Worm (Caenorhabditis elegans) whole organism, young adult: ENCODE results near the gene F46C3.7.

Experiments used
- T07F8.4 ChIP-seq: sonication (generic microtip); optimal IDR thresholded peaks from 2 replicates; lab custom pipeline; 2016; ENCODE audit warnings: mild to moderate bottlenecking, missing genetic modification characterization, moderate library complexity, missing compliant biosample characterization
- attf-3 ChIP-seq: fragments of 200-800 bp; sonication (Bioruptor generic); conservative IDR thresholded peaks from 2 replicates; pipeline ENCODE4 v1.3.6; 2022; ENCODE audit warnings: missing genetic modification reagents, missing genetic modification characterization, missing compliant biosample characterization
- ceh-58 ChIP-seq: fragments of 200-800 bp; sonication (Bioruptor generic); IDR thresholded peaks from 2 replicates; pipeline ENCODE4 v1.3.6; 2022; ENCODE audit warnings: missing genetic modification characterization, missing compliant biosample characterization
- dpl-1 ChIP-seq: fragments of 150-350 bp; optimal IDR thresholded peaks from 2 replicates; lab custom pipeline; 2014; ENCODE audit warnings: missing biosample characterization, missing genetic modification reagents, missing genetic modification characterization
- hlh-26 ChIP-seq: fragments of 200-800 bp; sonication (Bioruptor generic); conservative IDR thresholded peaks from 2 replicates; pipeline ENCODE4 v1.3.6; 2022; ENCODE audit warnings: missing genetic modification reagents, missing genetic modification characterization, missing compliant biosample characterization
- madf-10 ChIP-seq: sonication (generic microtip); optimal IDR thresholded peaks from 2 replicates; lab custom pipeline; 2016; ENCODE audit warnings: mild to moderate bottlenecking, missing genetic modification characterization, missing compliant biosample characterization
- rec-8 ChIP-seq, 2 experiments: sonication (generic microtip); optimal IDR thresholded peaks; 2 replicates each; lab custom pipeline; 2016; ENCODE audit warnings: mild to moderate bottlenecking in 2 of 2, missing genetic modification characterization in 2 of 2, missing genetic modification reagents in 2 of 2, missing genotype in 2 of 2, missing biosample characterization in 1 of 2, missing compliant biosample characterization in 1 of 2, moderate library complexity in 1 of 2
- snpc-4 ChIP-seq, 5 experiments: fragments of 150-350 bp in 1 of 5; sonication (generic microtip) in 4 of 5; optimal IDR thresholded peaks; 2 replicates each; lab custom pipeline; 2014 to 2018; ENCODE audit warnings: missing genetic modification characterization in 5 of 5, missing biosample characterization in 3 of 5, antibody characterized with exemption in 2 of 5, mild to moderate bottlenecking in 2 of 5, missing compliant biosample characterization in 2 of 5, missing genotype in 2 of 5, moderate library complexity in 2 of 5, missing genetic modification reagents in 1 of 5

DNA sequence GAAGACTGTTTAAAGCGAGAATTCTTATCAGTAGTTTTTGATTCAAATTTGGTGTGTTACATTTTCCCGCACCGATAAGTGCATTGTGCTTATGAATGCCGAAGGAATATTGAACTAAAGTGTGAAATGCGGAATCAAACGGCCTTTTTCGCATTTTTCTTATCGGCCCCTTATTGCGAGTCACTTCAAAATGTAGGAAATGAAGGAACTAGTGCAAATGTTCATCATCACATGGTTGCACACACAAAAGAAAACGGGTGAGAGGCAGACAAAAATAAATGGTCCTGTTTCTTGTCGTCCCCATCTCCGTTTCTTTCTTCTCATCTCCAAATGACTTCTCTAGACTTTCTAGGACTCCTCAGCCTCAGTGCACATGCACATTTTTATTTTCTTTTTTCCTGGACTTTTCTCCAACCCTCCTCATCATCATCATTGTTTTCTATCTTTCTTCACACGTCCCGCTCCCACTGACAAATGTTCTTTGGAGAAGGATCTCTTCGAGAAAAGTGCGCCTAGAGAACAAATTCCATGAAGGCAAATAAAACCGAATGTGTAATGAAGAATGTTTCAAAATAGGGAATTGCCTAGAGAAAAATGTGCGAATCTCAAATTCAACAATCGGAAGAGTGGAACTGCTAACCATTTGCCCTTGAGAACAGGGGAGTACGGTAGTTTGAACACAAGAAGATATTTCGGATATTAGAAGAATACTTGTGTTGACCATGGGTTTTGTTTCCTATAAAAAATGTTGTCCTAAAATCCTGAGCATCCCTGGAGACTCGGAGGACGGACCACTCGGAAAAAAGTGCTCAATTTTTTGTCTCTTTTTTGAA, 24.6 kb downstream of the F46C3.7 start:
- TF ChIP-seq dpl-1 (no peak), madf-10 (tag; lab: Kevin White, UChicago) (no peak), snpc-4 (GFP tag; optimal IDR thresholded peaks at IDR 0.05; lab: Kevin White, UChicago) (no peak), snpc-4 (tag; optimal IDR thresholded peaks at IDR 0.05; lab: Kevin White, UChicago) (no peak), T07F8.4 (tag; lab: Kevin White, UChicago) (no peak), attf-3 (GFP tag; lab: Robert Waterston, UW) (no peak), rec-8 (tag; optimal IDR thresholded peaks at IDR 0.05; lab: Kevin White, UChicago) (no peak), ceh-58 (GFP tag; lab: Robert Waterston, UW) (no peak), hlh-26 (no peak)
